Worm (Caenorhabditis elegans) whole organism, L4 larva: ENCODE results near the gene unc-84.
A peak's percentile ranks its signal among the peaks of the same experiment; 100 is the strongest.

ENCODE experiments used
- F44E2.7 ChIP-seq: fragments of 200-800 bp; sonication (Bioruptor generic); IDR thresholded peaks from 2 replicates; pipeline ENCODE4 v2.1.2; 2022; ENCODE audit warnings: missing genetic modification characterization, missing compliant biosample characterization
- ama-1 ChIP-seq: fragments of 150-350 bp; optimal IDR thresholded peaks from 2 replicates; lab custom pipeline; 2014; ENCODE audit warnings: inconsistent platforms, mixed read lengths
- daf-16 ChIP-seq, 3 experiments: sonication (generic microtip); optimal IDR thresholded peaks; 2 replicates each; lab custom pipeline; 2016 to 2017; ENCODE audit warnings: missing genetic modification characterization in 3 of 3, missing genetic modification reagents in 3 of 3, mild to moderate bottlenecking in 2 of 3, missing compliant biosample characterization in 2 of 3, missing biosample characterization in 1 of 3, moderate library complexity in 1 of 3
- fkh-10 ChIP-seq: fragments of 150-350 bp; optimal IDR thresholded peaks from 2 replicates; lab custom pipeline; 2014; ENCODE audit warnings: missing biosample characterization, missing genetic modification reagents, missing genetic modification characterization
- mxl-3 ChIP-seq: fragments of 200-800 bp; sonication (Bioruptor generic); optimal IDR thresholded peaks from 2 replicates; lab custom pipeline; 2018; ENCODE audit warnings: mild to moderate bottlenecking, missing genetic modification characterization, missing compliant biosample characterization
- nhr-11 ChIP-seq: fragments of 150-350 bp; optimal IDR thresholded peaks from 2 replicates; lab custom pipeline; 2014; ENCODE audit warnings: missing biosample characterization, missing genetic modification characterization
- unc-62 ChIP-seq, 3 experiments: fragments of 150-350 bp in 1 of 3; sonication (generic microtip); optimal IDR thresholded peaks in 2 of 3; peaks in 1 of 3; 1 replicate in 1 of 3; 2 replicates in 2 of 3; lab custom pipeline; 2014 to 2017; ENCODE audit warnings: missing biosample characterization in 3 of 3, missing genetic modification characterization in 3 of 3, missing genetic modification reagents in 3 of 3, missing genotype in 1 of 3

Gene unc-84

DNA sequence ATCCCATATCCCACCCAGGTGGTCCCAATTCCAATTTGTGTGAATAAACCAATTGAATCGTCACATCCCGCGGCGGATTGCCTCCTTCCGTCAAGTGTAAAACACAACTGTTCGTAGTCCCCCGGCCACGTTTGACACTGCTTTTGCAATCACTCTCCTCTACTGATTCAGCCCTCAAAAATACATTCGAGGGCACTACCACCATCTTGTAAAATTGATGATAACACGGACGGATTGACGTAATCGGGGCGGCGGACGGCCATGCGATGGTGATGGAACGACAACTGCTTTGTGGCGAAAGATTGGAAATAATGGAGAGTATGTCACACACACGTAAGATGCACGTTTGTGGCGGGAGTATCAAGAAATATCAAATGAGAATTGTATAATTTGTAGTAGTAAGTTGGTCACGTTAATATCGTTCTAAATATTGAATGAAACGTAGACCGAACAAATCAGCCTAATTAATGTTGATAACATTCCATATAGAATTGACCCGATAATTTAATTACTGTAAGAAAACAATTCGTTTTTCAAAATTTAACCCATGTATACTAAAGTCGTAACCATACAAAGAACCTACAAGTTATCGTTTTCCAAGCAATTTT, 53.9 kb downstream of the unc-84 start:
- TF ChIP-seq ama-1 (no peak), unc-62 (GFP tag; optimal IDR thresholded peaks at IDR 0.05 in 1 of 2; lab: Kevin White, UChicago) (peak in 1 of 2 experiments; percentile 92), unc-62 (tag; optimal IDR thresholded peaks at IDR 0.05; lab: Kevin White, UChicago) (no peak), fkh-10 (GFP tag; lab: Kevin White, UChicago) (no peak), F44E2.7 (GFP tag; lab: Robert Waterston, UW) (0 out of 2 replicates have a peak, but pooled peaks have one; percentile 23), mxl-3 (GFP tag; lab: Kevin White, UChicago) (peak; percentile 16), nhr-11 (tag; lab: Kevin White, UChicago) (no peak), daf-16 (GFP tag; optimal IDR thresholded peaks at IDR 0.05; lab: Kevin White, UChicago) (peak in 1 of 2 experiments; percentile 40), daf-16 (tag; optimal IDR thresholded peaks at IDR 0.05; lab: Kevin White, UChicago) (no peak)
